Fruit fly (Drosophila melanogaster): ENCODE measurements around the gene CG4678.

DNA sequence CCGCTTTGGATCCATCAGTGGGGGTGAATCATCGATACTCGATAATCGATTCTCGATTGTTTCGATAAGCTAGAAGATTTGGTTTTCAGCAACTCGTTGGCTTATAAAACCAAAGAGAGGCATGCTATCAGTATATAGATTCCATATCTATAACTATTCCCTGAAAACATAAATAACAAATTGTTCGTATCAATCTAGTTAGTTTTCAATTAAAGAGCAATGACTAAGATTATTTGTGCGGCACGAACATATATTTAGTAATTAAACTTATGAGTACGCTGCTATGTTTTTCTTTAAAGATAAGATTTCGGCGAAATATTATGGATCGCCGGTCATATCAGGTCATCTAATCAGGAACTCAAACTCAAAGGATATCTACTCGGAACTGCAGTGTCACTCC, 21.4 kb upstream of the CG4678 start:
- no peak for TF ChIP-seq rn (GFP tag; IDR thresholded peaks at IDR 0.05)
- no peak for TF ChIP-seq Snoo (tag; optimal IDR thresholded peaks at IDR 0.05)
- no peak for TF ChIP-seq CG8159 (tag; optimal IDR thresholded peaks at IDR 0.05)
- TF ChIP-seq CG4496 (GFP tag; IDR thresholded peaks at IDR 0.05), result no peak
- TF ChIP-seq fd96Ca (GFP tag; IDR thresholded peaks at IDR 0.05), result no peak
